Worm (Caenorhabditis elegans) whole organism, L4 larva: Measurements from ENCODE around the gene tag-343.

Experiments
- F10B5.3 ChIP-seq: sonication (generic microtip); optimal IDR thresholded peaks from 2 replicates; lab custom pipeline; 2016; ENCODE audit warnings: mild to moderate bottlenecking, missing genetic modification characterization, missing compliant biosample characterization
- F26F4.8 ChIP-seq: fragments of 200-800 bp; sonication (Bioruptor generic); conservative IDR thresholded peaks from 2 replicates; pipeline ENCODE4 v1.3.6; 2022; ENCODE audit warnings: missing genetic modification characterization, missing compliant biosample characterization
- F37D6.2 ChIP-seq: sonication (generic microtip); optimal IDR thresholded peaks from 2 replicates; lab custom pipeline; 2016; ENCODE audit warnings: mild to moderate bottlenecking, missing genetic modification characterization, missing compliant biosample characterization
- F49E8.2 ChIP-seq: sonication (generic microtip); optimal IDR thresholded peaks from 2 replicates; lab custom pipeline; 2016; ENCODE audit warnings: missing compliant biosample characterization, mild to moderate bottlenecking, missing genetic modification characterization, borderline replicate concordance
- Y105C5A.15 ChIP-seq: fragments of 200-800 bp; sonication (Bioruptor generic); IDR thresholded peaks from 2 replicates; pipeline ENCODE4 v1.3.6; 2022; ENCODE audit warnings: missing genetic modification characterization, missing compliant biosample characterization
- Y5F2A.4 ChIP-seq: fragments of 200-800 bp; sonication (Bioruptor generic); optimal IDR thresholded peaks from 2 replicates; lab custom pipeline; 2018; ENCODE audit warnings: mild to moderate bottlenecking, missing genetic modification characterization, missing compliant biosample characterization
- ZK546.5 ChIP-seq, 2 experiments: sonication (generic microtip); optimal IDR thresholded peaks; 2 replicates each; lab custom pipeline; 2017; ENCODE audit warnings: missing biosample characterization in 2 of 2, missing genetic modification characterization in 2 of 2
- aha-1 ChIP-seq: fragments of 150-350 bp; peaks from one replicate; lab custom pipeline; 2014; ENCODE audit warnings: missing biosample characterization, missing genetic modification characterization
- ceh-28 ChIP-seq: fragments of 150-350 bp; optimal IDR thresholded peaks from 2 replicates; lab custom pipeline; 2014; ENCODE audit warnings: missing biosample characterization, missing genetic modification reagents, missing genetic modification characterization
- ceh-62 ChIP-seq: sonication (generic microtip); optimal IDR thresholded peaks from 2 replicates; lab custom pipeline; 2017; ENCODE audit warnings: missing biosample characterization, missing genetic modification characterization
- ceh-82 ChIP-seq: sonication (generic microtip); optimal IDR thresholded peaks from 2 replicates; lab custom pipeline; 2017; ENCODE audit warnings: missing biosample characterization, missing genetic modification characterization
- daf-16 ChIP-seq, 3 experiments: sonication (generic microtip); optimal IDR thresholded peaks; 2 replicates each; lab custom pipeline; 2016 to 2017; ENCODE audit warnings: missing genetic modification characterization in 3 of 3, missing genetic modification reagents in 3 of 3, mild to moderate bottlenecking in 2 of 3, missing compliant biosample characterization in 2 of 3, missing biosample characterization in 1 of 3, moderate library complexity in 1 of 3
- daf-19 ChIP-seq: fragments of 200-800 bp; sonication (Bioruptor generic); conservative IDR thresholded peaks from 2 replicates; pipeline ENCODE4 v1.3.6; 2022; ENCODE audit warnings: missing genetic modification characterization, missing compliant biosample characterization
- duxl-1 ChIP-seq: sonication (generic microtip); optimal IDR thresholded peaks from 2 replicates; lab custom pipeline; 2016; ENCODE audit warnings: mild to moderate bottlenecking, missing genetic modification characterization, moderate library complexity, missing compliant biosample characterization; ENCODE audit not compliant: poor library complexity
- dve-1 ChIP-seq: sonication (generic microtip); optimal IDR thresholded peaks from 2 replicates; lab custom pipeline; 2017; ENCODE audit warnings: antibody characterized with exemption, mild to moderate bottlenecking, missing genetic modification characterization, missing compliant biosample characterization; ENCODE audit not compliant: insufficient read depth
- egl-43 ChIP-seq: fragments of 200-800 bp; sonication (Bioruptor generic); IDR thresholded peaks from 2 replicates; pipeline ENCODE4 v1.3.6; 2022; ENCODE audit warnings: missing genetic modification reagents, missing genetic modification characterization, missing compliant biosample characterization
- fkh-10 ChIP-seq: fragments of 150-350 bp; optimal IDR thresholded peaks from 2 replicates; lab custom pipeline; 2014; ENCODE audit warnings: missing biosample characterization, missing genetic modification reagents, missing genetic modification characterization
- fos-1 ChIP-seq: fragments of 150-350 bp; optimal IDR thresholded peaks from 2 replicates; lab custom pipeline; 2014; ENCODE audit warnings: missing biosample characterization, missing genetic modification characterization
- hlh-11 ChIP-seq: fragments of 200-800 bp; sonication (Bioruptor generic); optimal IDR thresholded peaks from 2 replicates; lab custom pipeline; 2018; ENCODE audit warnings: mild to moderate bottlenecking, missing genetic modification characterization, missing compliant biosample characterization
- hlh-30 ChIP-seq: sonication (generic microtip); optimal IDR thresholded peaks from 2 replicates; lab custom pipeline; 2017; ENCODE audit warnings: antibody characterized with exemption, mild to moderate bottlenecking, missing genetic modification characterization, missing compliant biosample characterization; ENCODE audit not compliant: insufficient read depth
- jun-1 ChIP-seq: fragments of 150-350 bp; optimal IDR thresholded peaks from 2 replicates; lab custom pipeline; 2014; ENCODE audit warnings: missing biosample characterization, missing genetic modification reagents, missing genetic modification characterization
- lim-7 ChIP-seq: fragments of 200-800 bp; sonication (Bioruptor generic); IDR thresholded peaks from 2 replicates; pipeline ENCODE4 v1.3.6; 2022; ENCODE audit warnings: missing genetic modification characterization, missing compliant biosample characterization
- lin-1 ChIP-seq: fragments of 200-800 bp; sonication (Bioruptor generic); IDR thresholded peaks from 2 replicates; pipeline ENCODE4 v1.3.6; 2022; ENCODE audit warnings: missing genetic modification reagents, missing genetic modification characterization, missing compliant biosample characterization
- lin-29 ChIP-seq: fragments of 200-800 bp; sonication (Bioruptor generic); IDR thresholded peaks from 2 replicates; pipeline ENCODE4 v1.3.6; 2022; ENCODE audit warnings: missing genetic modification reagents, missing genetic modification characterization, missing compliant biosample characterization
- lsy-2 ChIP-seq, 2 experiments: fragments of 150-350 bp in 1 of 2; sonication (generic microtip) in 1 of 2; optimal IDR thresholded peaks; 2 replicates each; lab custom pipeline; 2014 to 2017; ENCODE audit warnings: missing biosample characterization in 2 of 2, missing genetic modification characterization in 2 of 2
- mdl-1 ChIP-seq, 2 experiments: fragments of 150-350 bp in 1 of 2; sonication (generic microtip) in 1 of 2; optimal IDR thresholded peaks; 2 replicates each; lab custom pipeline; 2014 to 2017; ENCODE audit warnings: missing biosample characterization in 2 of 2, missing genetic modification characterization in 2 of 2
- mdt-29 ChIP-seq: fragments of 200-800 bp; sonication (Bioruptor generic); IDR thresholded peaks from 2 replicates; pipeline ENCODE4 v1.3.6; 2022; ENCODE audit warnings: missing genetic modification reagents, missing genetic modification characterization, missing compliant biosample characterization
- mep-1 ChIP-seq: fragments of 150-350 bp; sonication (generic microtip); optimal IDR thresholded peaks from 3 replicates; lab custom pipeline; 2014; ENCODE audit warnings: missing biosample characterization, missing genetic modification characterization
- mes-2 ChIP-seq: sonication (generic microtip); optimal IDR thresholded peaks from 2 replicates; lab custom pipeline; 2016; ENCODE audit warnings: missing genotype, mild to moderate bottlenecking, missing genetic modification characterization, missing compliant biosample characterization; ENCODE audit not compliant: poor library complexity, severe bottlenecking
- mxl-2 ChIP-seq: fragments of 200-800 bp; sonication (Bioruptor generic); conservative IDR thresholded peaks from 2 replicates; pipeline ENCODE4 v1.3.6; 2022; ENCODE audit warnings: missing genetic modification reagents, missing genetic modification characterization, missing compliant biosample characterization
- mxl-3 ChIP-seq: fragments of 200-800 bp; sonication (Bioruptor generic); optimal IDR thresholded peaks from 2 replicates; lab custom pipeline; 2018; ENCODE audit warnings: mild to moderate bottlenecking, missing genetic modification characterization, missing compliant biosample characterization
- nhr-102 ChIP-seq: sonication (generic microtip); optimal IDR thresholded peaks from 2 replicates; lab custom pipeline; 2016; ENCODE audit warnings: mild to moderate bottlenecking, missing genetic modification characterization, moderate library complexity, missing compliant biosample characterization
- nhr-28 ChIP-seq: fragments of 150-350 bp; optimal IDR thresholded peaks from 2 replicates; lab custom pipeline; 2014; ENCODE audit warnings: missing biosample characterization, missing genetic modification characterization
- nhr-42 ChIP-seq: fragments of 200-800 bp; sonication (Bioruptor generic); IDR thresholded peaks from 2 replicates; pipeline ENCODE4 v1.3.6; 2022; ENCODE audit warnings: missing genetic modification characterization, missing compliant biosample characterization
- nhr-48 ChIP-seq: sonication (generic microtip); optimal IDR thresholded peaks from 2 replicates; lab custom pipeline; 2016; ENCODE audit warnings: mild to moderate bottlenecking, missing genetic modification characterization, missing compliant biosample characterization
- nhr-6 ChIP-seq: fragments of 150-350 bp; optimal IDR thresholded peaks from 2 replicates; lab custom pipeline; 2014; ENCODE audit warnings: missing biosample characterization, missing genetic modification characterization
- pha-4 ChIP-seq, 2 experiments: fragments of 150-350 bp in 1 of 2; fragments of 200-800 bp in 1 of 2; sonication (Bioruptor generic) in 1 of 2; IDR thresholded peaks in 1 of 2; optimal IDR thresholded peaks in 1 of 2; 2 replicates each; pipeline versions ENCODE4 v1.3.6 to Lab custom; 2014 to 2022; ENCODE audit warnings: missing genetic modification characterization in 2 of 2, missing genetic modification reagents in 2 of 2, missing biosample characterization in 1 of 2, missing compliant biosample characterization in 1 of 2
- php-3 ChIP-seq: fragments of 200-800 bp; sonication (Bioruptor generic); IDR thresholded peaks from 2 replicates; pipeline ENCODE4 v1.3.6; 2022; ENCODE audit warnings: missing genetic modification reagents, missing genetic modification characterization, missing compliant biosample characterization
- pqm-1 ChIP-seq: sonication (generic microtip); optimal IDR thresholded peaks from 2 replicates; lab custom pipeline; 2017; ENCODE audit warnings: missing biosample characterization, missing genetic modification characterization
- spr-1 ChIP-seq: sonication (generic microtip); optimal IDR thresholded peaks from 2 replicates; lab custom pipeline; 2016; ENCODE audit warnings: mild to moderate bottlenecking, missing genetic modification characterization, missing compliant biosample characterization
- tra-1 ChIP-seq: fragments of 200-800 bp; sonication (Bioruptor generic); IDR thresholded peaks from 2 replicates; pipeline ENCODE4 v1.3.6; 2022; ENCODE audit warnings: missing genetic modification reagents, missing genetic modification characterization, missing compliant biosample characterization
- unc-62 ChIP-seq, 3 experiments: fragments of 150-350 bp in 1 of 3; sonication (generic microtip); optimal IDR thresholded peaks in 2 of 3; peaks in 1 of 3; 1 replicate in 1 of 3; 2 replicates in 2 of 3; lab custom pipeline; 2014 to 2017; ENCODE audit warnings: missing biosample characterization in 3 of 3, missing genetic modification characterization in 3 of 3, missing genetic modification reagents in 3 of 3, missing genotype in 1 of 3
- vab-7 ChIP-seq: fragments of 200-800 bp; sonication (Bioruptor generic); IDR thresholded peaks from 2 replicates; pipeline ENCODE4 v1.3.6; 2022; ENCODE audit warnings: missing genetic modification reagents, missing genetic modification characterization, missing compliant biosample characterization
- zag-1 ChIP-seq: fragments of 150-350 bp; optimal IDR thresholded peaks from 2 replicates; lab custom pipeline; 2014; ENCODE audit warnings: missing biosample characterization, missing genetic modification characterization
- zfp-2 ChIP-seq: sonication (generic microtip); optimal IDR thresholded peaks from 2 replicates; lab custom pipeline; 2016; ENCODE audit warnings: mild to moderate bottlenecking, missing genetic modification characterization, missing compliant biosample characterization
- ztf-7 ChIP-seq: fragments of 150-350 bp; optimal IDR thresholded peaks from 2 replicates; lab custom pipeline; 2014; ENCODE audit warnings: missing biosample characterization, missing genetic modification characterization

The tag-343 gene

DNA sequence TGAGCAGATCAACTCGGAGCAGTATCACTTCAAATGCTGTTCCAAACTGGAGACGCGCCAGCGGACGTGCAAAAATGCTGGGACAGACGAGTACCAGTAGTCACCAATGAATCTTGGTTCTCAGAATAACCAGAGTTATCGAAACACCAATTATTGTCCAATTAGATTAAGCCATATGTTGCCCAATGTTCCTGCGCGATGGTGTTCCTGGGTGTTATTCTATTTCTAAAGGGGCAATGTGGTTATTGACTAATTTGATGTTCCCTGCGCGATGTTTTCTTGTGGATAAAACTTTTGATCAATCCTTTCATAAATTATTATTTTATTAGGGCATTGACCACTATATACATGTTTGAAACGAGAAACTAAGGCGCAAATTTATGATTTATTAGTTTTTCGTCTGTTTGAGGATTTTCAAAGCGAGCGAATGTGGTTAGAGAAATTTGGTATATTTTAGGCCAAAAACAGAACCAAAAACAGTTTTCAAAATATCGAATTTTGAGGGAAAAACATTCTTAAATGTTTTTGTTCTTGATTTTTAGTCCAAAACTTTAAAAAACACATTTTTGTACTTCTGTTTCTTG is 7.5 kb upstream of the tag-343 start (continued):
- 0 out of 2 replicates have a peak, but pooled peaks have one; percentile 33 for TF ChIP-seq lim-7
- peak; percentile 95 to 99 for TF ChIP-seq daf-16 (GFP tag; optimal IDR thresholded peaks at IDR 0.05; lab: Kevin White, UChicago)
- TF ChIP-seq daf-16 (tag; optimal IDR thresholded peaks at IDR 0.05; lab: Kevin White, UChicago): peak; percentile 98
- TF ChIP-seq nhr-28 (tag; lab: Kevin White, UChicago): peak; percentile 91
- TF ChIP-seq F10B5.3 (tag; lab: Kevin White, UChicago): peak; percentile 97
- peak; percentile 94 for TF ChIP-seq tra-1 (GFP tag; lab: Robert Waterston, UW)
- TF ChIP-seq ceh-62 (tag; lab: Kevin White, UChicago): no peak
- TF ChIP-seq egl-43 (GFP tag; lab: Robert Waterston, UW): peak; percentile 96
- TF ChIP-seq mep-1 (tag; lab: Kevin White, UChicago): peak; percentile 99
- TF ChIP-seq duxl-1: peak; percentile 99
- peak; percentile 99 for TF ChIP-seq nhr-42 (GFP tag; lab: Robert Waterston, UW)

DNA sequence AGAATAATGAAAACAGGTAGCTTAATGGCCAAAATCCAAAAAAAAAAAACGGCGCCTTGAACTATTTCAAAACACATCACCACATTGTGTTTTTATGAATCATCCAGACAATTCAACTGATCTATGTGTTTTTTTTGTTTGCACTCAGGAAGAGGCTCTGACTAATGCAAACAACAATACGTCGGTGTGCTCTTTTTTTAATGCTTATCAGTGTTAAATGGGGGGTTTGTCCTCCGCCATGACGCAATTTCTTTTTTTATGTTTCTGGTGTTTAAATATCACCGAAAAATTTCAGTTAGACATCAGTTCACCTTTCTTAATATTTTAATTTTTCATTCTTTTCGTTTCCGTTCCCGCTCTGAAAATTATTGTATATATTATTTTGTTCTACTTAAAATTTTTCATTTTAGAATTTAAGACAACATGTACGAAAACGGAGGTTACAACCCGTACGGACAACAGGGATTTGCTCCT is 4.6 kb upstream of the tag-343 start, which contains the start of gene F22H10.2:
Gene F22H10.2 (plus strand): TSS at position 424 of the 474 bp plus-strand sequence.
- TF ChIP-seq nhr-6 (peak; percentile 67), F26F4.8 (GFP tag; lab: Robert Waterston, UW) (no peak), pqm-1 (tag; lab: Kevin White, UChicago) (peak; percentile 64), vab-7 (GFP tag; lab: Robert Waterston, UW) (no peak), F37D6.2 (tag; lab: Kevin White, UChicago) (no peak), ceh-28 (no peak), mep-1 (tag; lab: Kevin White, UChicago) (peak; percentile 36), fkh-10 (GFP tag; lab: Kevin White, UChicago) (no peak), daf-16 (GFP tag; optimal IDR thresholded peaks at IDR 0.05; lab: Kevin White, UChicago) (no peak), daf-16 (tag; optimal IDR thresholded peaks at IDR 0.05; lab: Kevin White, UChicago) (peak; percentile 89), mdl-1 (tag; optimal IDR thresholded peaks at IDR 0.05; lab: Kevin White, UChicago) (no peak), lin-29 (GFP tag; lab: Robert Waterston, UW) (no peak), hlh-11 (tag; lab: Kevin White, UChicago) (peak; percentile 46), dve-1 (peak; percentile 76), tra-1 (GFP tag; lab: Robert Waterston, UW) (no peak), lsy-2 (tag; optimal IDR thresholded peaks at IDR 0.05; lab: Kevin White, UChicago) (peak in 1 of 2 experiments; percentile 15), pha-4 (GFP tag; IDR thresholded peaks at IDR 0.05; lab: Robert Waterston, UW) (no peak), pha-4 (tag; optimal IDR thresholded peaks at IDR 0.05; lab: Kevin White, UChicago) (peak; percentile 38), mxl-2 (GFP tag; lab: Robert Waterston, UW) (no peak), daf-19 (GFP tag; lab: Robert Waterston, UW) (no peak), nhr-48 (tag; lab: Kevin White, UChicago) (peak; percentile 8), php-3 (GFP tag; lab: Robert Waterston, UW) (peak; percentile 43; the same call in 1 of the 2 replicates), mdt-29 (GFP tag; lab: Robert Waterston, UW) (no peak), ZK546.5 (tag; optimal IDR thresholded peaks at IDR 0.05; lab: Kevin White, UChicago) (no peak), aha-1 (tag; lab: Kevin White, UChicago) (peak; percentile 63), lin-1 (GFP tag; lab: Robert Waterston, UW) (no peak), ztf-7 (tag; lab: Kevin White, UChicago) (peak; percentile 11), mes-2 (tag; lab: Kevin White, UChicago) (peak; percentile 22), unc-62 (GFP tag; optimal IDR thresholded peaks at IDR 0.05 in 1 of 2; lab: Kevin White, UChicago) (no peak), unc-62 (tag; optimal IDR thresholded peaks at IDR 0.05; lab: Kevin White, UChicago) (no peak), zag-1 (tag; lab: Kevin White, UChicago) (no peak), spr-1 (tag; lab: Kevin White, UChicago) (no peak), fos-1 (tag; lab: Kevin White, UChicago) (no peak), mxl-3 (GFP tag; lab: Kevin White, UChicago) (no peak), nhr-28 (tag; lab: Kevin White, UChicago) (peak; percentile 15), ceh-82 (tag; lab: Kevin White, UChicago) (no peak), zfp-2 (no peak), F49E8.2 (no peak), ceh-62 (tag; lab: Kevin White, UChicago) (no peak), jun-1 (tag; lab: Kevin White, UChicago) (no peak), nhr-102 (tag; lab: Kevin White, UChicago) (peak; percentile 3), Y105C5A.15 (GFP tag; lab: Robert Waterston, UW) (no peak), hlh-30 (tag; lab: Kevin White, UChicago) (peak; percentile 22), Y5F2A.4 (no peak)
